Worm (Caenorhabditis elegans): ENCODE results near the gene ntc-1.

ntc-1 gene

ce11 chrX:4862062-4862461 lies 3.8 kb upstream of the ntc-1 start:
- TF ChIP-seq nhr-43 (tag; optimal IDR thresholded peaks at IDR 0.05; ENCODE audit: poor library complexity, severe bottlenecking) (no peak), elt-2 (tag; optimal IDR thresholded peaks at IDR 0.05) (peak; percentile 59), pqm-1 (tag; optimal IDR thresholded peaks at IDR 0.05) (peak; percentile 27)

- no peak for TF ChIP-seq hmg-11 (tag; optimal IDR thresholded peaks at IDR 0.05)
- no peak for TF ChIP-seq nhr-25 (tag; optimal IDR thresholded peaks at IDR 0.05)
- no peak for TF ChIP-seq sea-2 (GFP tag; optimal IDR thresholded peaks at IDR 0.05)
- no peak for TF ChIP-seq daf-12 (tag; optimal IDR thresholded peaks at IDR 0.05)
- TF ChIP-seq zag-1 (tag; optimal IDR thresholded peaks at IDR 0.05): no peak
- no peak for TF ChIP-seq ztf-11 (tag; optimal IDR thresholded peaks at IDR 0.05)
- no peak for TF ChIP-seq nhr-77 (tag; optimal IDR thresholded peaks at IDR 0.05)
- no peak for TF ChIP-seq ceh-16 (tag; optimal IDR thresholded peaks at IDR 0.05)
- TF ChIP-seq elt-1 (tag; optimal IDR thresholded peaks at IDR 0.05): no peak
- no peak for TF ChIP-seq fkh-10 (GFP tag; optimal IDR thresholded peaks at IDR 0.05)
- TF ChIP-seq R02D3.7 (tag; optimal IDR thresholded peaks at IDR 0.05): no peak
These were observed 1.7 kb upstream of the ntc-1 start for ce11 chrX:4864214-4864613.

- TF ChIP-seq elt-1 (tag; optimal IDR thresholded peaks at IDR 0.05): no peak
- TF ChIP-seq pha-4 (tag; optimal IDR thresholded peaks at IDR 0.05): no peak
- TF ChIP-seq elt-3 (tag; optimal IDR thresholded peaks at IDR 0.05): no peak
- TF ChIP-seq nhr-23 (tag; optimal IDR thresholded peaks at IDR 0.05): no peak
- TF ChIP-seq sea-2 (GFP tag; optimal IDR thresholded peaks at IDR 0.05): no peak
- TF ChIP-seq aly-2 (tag; optimal IDR thresholded peaks at IDR 0.05): no peak
- no peak for TF ChIP-seq ZK546.5 (tag; optimal IDR thresholded peaks at IDR 0.05)
- TF ChIP-seq nhr-28 (tag; optimal IDR thresholded peaks at IDR 0.05): no peak
- no peak for TF ChIP-seq nhr-12 (tag; optimal IDR thresholded peaks at IDR 0.05)
- TF ChIP-seq nhr-77 (tag; optimal IDR thresholded peaks at IDR 0.05): no peak
- TF ChIP-seq ceh-16 (tag; optimal IDR thresholded peaks at IDR 0.05): no peak
- no peak for TF ChIP-seq tbx-2 (tag; optimal IDR thresholded peaks at IDR 0.05)
- no peak for TF ChIP-seq lin-15B (tag; optimal IDR thresholded peaks at IDR 0.05)
- TF ChIP-seq nhr-25 (tag; optimal IDR thresholded peaks at IDR 0.05): no peak
- TF ChIP-seq ztf-11 (tag; optimal IDR thresholded peaks at IDR 0.05): no peak
- TF ChIP-seq eor-1 (tag; optimal IDR thresholded peaks at IDR 0.05): no peak
- no peak for TF ChIP-seq nhr-76 (tag; optimal IDR thresholded peaks at IDR 0.05)
- no peak for TF ChIP-seq lin-39 (tag; optimal IDR thresholded peaks at IDR 0.05)
- TF ChIP-seq fos-1 (tag; optimal IDR thresholded peaks at IDR 0.05): no peak
These were observed 3.7 kb downstream of the ntc-1 start for ce11 chrX:4869627-4870026.

ce11 chrX:4870683-4871082 lies 4.8 kb downstream of the ntc-1 start:
- TF ChIP-seq elt-3 (tag; optimal IDR thresholded peaks at IDR 0.05) (no peak), egl-5 (tag; optimal IDR thresholded peaks at IDR 0.05) (no peak), R02D3.7 (tag; optimal IDR thresholded peaks at IDR 0.05) (no peak), fkh-2 (tag; optimal IDR thresholded peaks at IDR 0.05) (no peak), nhr-76 (tag; optimal IDR thresholded peaks at IDR 0.05) (no peak), hmg-11 (tag; optimal IDR thresholded peaks at IDR 0.05) (no peak), ztf-11 (tag; optimal IDR thresholded peaks at IDR 0.05) (no peak), nhr-25 (tag; optimal IDR thresholded peaks at IDR 0.05) (no peak), nhr-77 (tag; optimal IDR thresholded peaks at IDR 0.05) (no peak), ceh-9 (tag; optimal IDR thresholded peaks at IDR 0.05) (no peak), jun-1 (tag; optimal IDR thresholded peaks at IDR 0.05) (no peak), sea-2 (GFP tag; optimal IDR thresholded peaks at IDR 0.05) (no peak), unc-62 (GFP tag; optimal IDR thresholded peaks at IDR 0.05) (no peak), ceh-28 (tag; optimal IDR thresholded peaks at IDR 0.05) (no peak), fkh-10 (GFP tag; optimal IDR thresholded peaks at IDR 0.05) (no peak), ama-1 (optimal IDR thresholded peaks at IDR 0.05) (no peak)

- TF ChIP-seq elt-1 (tag; optimal IDR thresholded peaks at IDR 0.05) (peak; percentile 7), ZK546.5 (tag; optimal IDR thresholded peaks at IDR 0.05) (no peak), ceh-28 (tag; optimal IDR thresholded peaks at IDR 0.05) (no peak), nhr-77 (tag; optimal IDR thresholded peaks at IDR 0.05) (no peak), zag-1 (tag; optimal IDR thresholded peaks at IDR 0.05) (no peak), unc-39 (tag; optimal IDR thresholded peaks at IDR 0.05) (no peak), lsy-12 (tag; optimal IDR thresholded peaks at IDR 0.05) (no peak), nhr-28 (tag; optimal IDR thresholded peaks at IDR 0.05) (no peak), nhr-25 (tag; optimal IDR thresholded peaks at IDR 0.05) (peak; percentile 82), nhr-11 (tag; optimal IDR thresholded peaks at IDR 0.05) (no peak), aly-2 (tag; optimal IDR thresholded peaks at IDR 0.05) (no peak), lin-39 (tag; optimal IDR thresholded peaks at IDR 0.05) (no peak), ceh-82 (tag; optimal IDR thresholded peaks at IDR 0.05) (no peak), ztf-4 (tag; optimal IDR thresholded peaks at IDR 0.05) (no peak), sea-2 (GFP tag; optimal IDR thresholded peaks at IDR 0.05) (no peak), fos-1 (tag; optimal IDR thresholded peaks at IDR 0.05) (no peak)
These were observed 6.9 kb downstream of the ntc-1 start for ce11 chrX:4872758-4873157.
